Fruit fly (Drosophila melanogaster): ENCODE data around the gene CG44270.

DNA sequence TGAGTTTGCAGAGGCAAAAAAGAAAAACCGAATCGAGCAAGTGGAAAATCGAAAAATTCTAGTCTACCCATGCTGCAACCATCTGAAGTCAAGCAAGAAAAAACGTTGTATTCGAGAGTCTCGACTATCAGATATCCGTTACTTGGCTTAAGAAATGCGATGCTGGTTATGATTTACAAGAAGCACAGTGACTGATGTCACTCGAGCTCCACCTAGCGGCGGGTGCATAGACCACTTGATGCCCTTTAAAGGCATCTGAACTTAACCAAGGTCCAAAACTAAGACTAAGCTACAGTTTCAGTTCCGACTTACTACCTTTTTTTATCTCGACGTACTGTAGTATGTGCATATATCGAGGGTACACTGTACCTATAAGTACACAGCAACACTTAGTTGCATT, 45.1 kb downstream of the CG44270 start:
- TF ChIP-seq EcR (GFP tag; optimal IDR thresholded peaks at IDR 0.05) (no peak), CG4496 (GFP tag; IDR thresholded peaks at IDR 0.05) (no peak), CG8159 (tag; optimal IDR thresholded peaks at IDR 0.05) (no peak), CG12605 (GFP tag; IDR thresholded peaks at IDR 0.05) (no peak), CG15710 (tag; optimal IDR thresholded peaks at IDR 0.05) (no peak)
